Worm (Caenorhabditis elegans): Measurements from ENCODE around the gene sre-19.

DNA sequence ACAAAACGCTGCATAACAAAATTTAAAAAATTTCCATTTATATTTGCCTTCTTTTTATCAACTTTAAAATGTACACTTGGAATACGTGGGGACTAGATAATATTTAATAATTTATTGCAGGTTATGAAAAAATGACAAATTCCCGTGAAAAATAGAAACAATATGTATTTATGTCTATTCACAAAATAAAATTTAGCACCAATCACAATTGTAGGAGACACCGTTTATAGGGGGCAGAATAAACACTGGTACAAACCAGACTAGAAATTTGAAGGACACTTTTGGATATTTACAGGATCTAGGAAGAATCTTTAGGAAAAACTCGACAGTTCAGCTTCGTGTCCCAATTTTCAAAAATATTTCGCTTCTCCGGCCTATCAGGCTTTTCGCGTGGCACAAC, 31.6 kb upstream of the sre-19 start, which contains the start of gene C42C1.3:
- no peak for TF ChIP-seq B0310.2 (tag; optimal IDR thresholded peaks at IDR 0.05)
- TF ChIP-seq flt-1 (GFP tag; IDR thresholded peaks at IDR 0.05), result no peak
- no peak for TF ChIP-seq pes-1 (GFP tag; IDR thresholded peaks at IDR 0.05)
